Worm (Caenorhabditis elegans): ENCODE measurements around the gene srsx-15.
A peak's percentile ranks its signal among the peaks of the same experiment; 100 is the strongest.

srsx-15 gene

DNA sequence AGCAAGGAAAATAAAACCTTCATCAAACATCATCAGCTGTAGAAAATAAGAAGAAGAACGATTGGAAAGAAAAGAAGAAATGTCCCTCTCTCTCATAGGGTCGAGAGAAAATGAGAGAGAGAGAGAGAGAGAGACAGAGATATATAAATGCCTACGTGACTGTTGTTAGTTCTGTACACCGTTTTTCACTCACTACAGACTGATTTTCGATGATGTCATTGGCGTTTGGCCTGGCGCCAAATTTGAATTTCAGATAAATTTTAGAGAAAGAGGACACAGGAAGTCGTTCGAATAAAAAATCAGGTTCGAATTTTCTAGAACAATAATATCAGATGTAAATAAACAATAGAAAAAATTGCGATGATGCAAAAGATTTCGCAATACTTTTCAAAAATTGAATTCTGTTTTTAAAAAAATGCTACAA is 32.4 kb upstream of the srsx-15 start:
- TF ChIP-seq attf-5 (GFP tag; optimal IDR thresholded peaks at IDR 0.05) = peak; percentile 41
- TF ChIP-seq C06A6.2 (GFP tag; conservative IDR thresholded peaks at IDR 0.05) = peak; percentile 61; the same call in 1 of the 2 replicates
- peak; percentile 66 for TF ChIP-seq lin-40 (tag; optimal IDR thresholded peaks at IDR 0.05)
- TF ChIP-seq lin-54 (GFP tag; optimal IDR thresholded peaks at IDR 0.05) = peak; percentile 71
- TF ChIP-seq somi-1 (GFP tag; optimal IDR thresholded peaks at IDR 0.05) = peak; percentile 43
- TF ChIP-seq nfyb-1 (GFP tag; IDR thresholded peaks at IDR 0.05) = peak; percentile 59; the same call in 1 of the 2 replicates
- TF ChIP-seq dox-1 (GFP tag; IDR thresholded peaks at IDR 0.05) = 0 out of 2 replicates have a peak, but pooled peaks have one; percentile 19
- no peak for TF ChIP-seq nhr-27 (tag; optimal IDR thresholded peaks at IDR 0.05)
- peak; percentile 23 for TF ChIP-seq nhr-90 (tag; optimal IDR thresholded peaks at IDR 0.05)
- TF ChIP-seq ztf-26 (tag; optimal IDR thresholded peaks at IDR 0.05) = peak; percentile 68
- peak; percentile 85 for TF ChIP-seq cebp-1 (GFP tag; IDR thresholded peaks at IDR 0.05)
- TF ChIP-seq cebp-1 (tag; optimal IDR thresholded peaks at IDR 0.05) = peak; percentile 94
- TF ChIP-seq ama-1 (optimal IDR thresholded peaks at IDR 0.05) = peak; percentile 60
- TF ChIP-seq ama-1 (GFP tag; optimal IDR thresholded peaks at IDR 0.05) = no peak
- TF ChIP-seq lin-26 (GFP tag; IDR thresholded peaks at IDR 0.05) = 0 out of 2 replicates have a peak, but pooled peaks have one; percentile 53
- peak; percentile 19 for TF ChIP-seq tbp1 (GFP tag; optimal IDR thresholded peaks at IDR 0.05)
- TF ChIP-seq K11D2.4 (GFP tag; IDR thresholded peaks at IDR 0.05) = peak; percentile 48; the same call in 1 of the 2 replicates
- TF ChIP-seq tlf-1 (GFP tag; optimal IDR thresholded peaks at IDR 0.05) = no peak
- peak; percentile 88 for TF ChIP-seq atf-7 (tag; optimal IDR thresholded peaks at IDR 0.05)
- no peak for TF ChIP-seq K12H6.12 (tag; optimal IDR thresholded peaks at IDR 0.05)
- TF ChIP-seq snpc-4 (GFP tag; optimal IDR thresholded peaks at IDR 0.05) = no peak
- no peak for TF ChIP-seq snpc-4 (tag; optimal IDR thresholded peaks at IDR 0.05)

DNA sequence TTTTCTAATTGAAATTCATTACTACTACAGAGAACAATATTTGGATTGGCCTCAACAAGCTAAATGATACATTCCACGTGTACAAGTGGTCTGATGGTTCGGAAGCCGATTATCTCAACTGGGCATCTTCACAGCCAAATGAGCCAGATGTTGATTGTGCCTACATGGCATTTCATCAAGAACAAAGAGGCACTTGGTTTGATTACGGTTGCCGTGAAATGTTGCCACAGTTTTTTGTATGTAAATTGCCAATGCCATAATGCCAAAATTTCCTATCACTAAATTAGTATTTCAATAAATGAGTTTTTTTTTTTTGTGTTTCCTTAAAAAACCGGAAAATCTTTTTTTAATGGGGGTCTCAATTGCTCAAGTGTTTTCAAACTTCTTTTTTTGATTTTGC is 31.1 kb upstream of the srsx-15 start:
- no peak for TF ChIP-seq sdz-38 (tag; optimal IDR thresholded peaks at IDR 0.05)
- no peak for TF ChIP-seq mes-4 (tag; optimal IDR thresholded peaks at IDR 0.05)
- no peak for TF ChIP-seq unc-62 (GFP tag; optimal IDR thresholded peaks at IDR 0.05)
- TF ChIP-seq lag-1 (GFP tag; IDR thresholded peaks at IDR 0.05) = no peak
- no peak for TF ChIP-seq hlh-12 (tag; optimal IDR thresholded peaks at IDR 0.05)
- TF ChIP-seq ama-1 (optimal IDR thresholded peaks at IDR 0.05) = no peak
- no peak for TF ChIP-seq ama-1 (GFP tag; optimal IDR thresholded peaks at IDR 0.05)
- TF ChIP-seq attf-3 (GFP tag; conservative IDR thresholded peaks at IDR 0.05) = no peak
- no peak for TF ChIP-seq lin-35 (GFP tag; optimal IDR thresholded peaks at IDR 0.05)
- TF ChIP-seq lin-40 (tag; optimal IDR thresholded peaks at IDR 0.05) = no peak
- TF ChIP-seq hlh-26 (GFP tag; conservative IDR thresholded peaks at IDR 0.05) = no peak
- TF ChIP-seq Y67H2A.10 (GFP tag; conservative IDR thresholded peaks at IDR 0.05) = no peak
- no peak for TF ChIP-seq madf-10 (tag; optimal IDR thresholded peaks at IDR 0.05)
- TF ChIP-seq T07F8.4 (tag; optimal IDR thresholded peaks at IDR 0.05) = no peak
- no peak for TF ChIP-seq ztf-22 (GFP tag; optimal IDR thresholded peaks at IDR 0.05)
- TF ChIP-seq ceh-27 (GFP tag; optimal IDR thresholded peaks at IDR 0.05) = no peak
- TF ChIP-seq nfya-2 (GFP tag; IDR thresholded peaks at IDR 0.05) = no peak
- no peak for TF ChIP-seq sptf-2 (GFP tag; optimal IDR thresholded peaks at IDR 0.05)
- TF ChIP-seq ceh-100 (GFP tag; IDR thresholded peaks at IDR 0.05) = no peak
- no peak for TF ChIP-seq K11D2.4 (GFP tag; IDR thresholded peaks at IDR 0.05)
- no peak for TF ChIP-seq F22D6.2 (tag; optimal IDR thresholded peaks at IDR 0.05)

ce11 chrIV:5654203-5654602 is 30.6 kb upstream of the srsx-15 start:
- TF ChIP-seq mcd-1 (GFP tag; IDR thresholded peaks at IDR 0.05) (0 out of 2 replicates have a peak, but pooled peaks have one; percentile 6), nhr-80 (tag; optimal IDR thresholded peaks at IDR 0.05) (peak; percentile 92), dox-1 (GFP tag; IDR thresholded peaks at IDR 0.05) (peak; percentile 59; the same call in 1 of the 2 replicates), atf-7 (tag; optimal IDR thresholded peaks at IDR 0.05) (peak; percentile 38), athp-1 (tag; optimal IDR thresholded peaks at IDR 0.05) (no peak), F55B11.4 (tag; optimal IDR thresholded peaks at IDR 0.05; ENCODE audit: borderline replicate concordance, insufficient read depth) (no peak), pha-4 (tag; optimal IDR thresholded peaks at IDR 0.05) (peak; percentile 65), Y53G8AR.9 (GFP tag; conservative IDR thresholded peaks at IDR 0.05) (0 out of 2 replicates have a peak, but pooled peaks have one; percentile 41), madf-10 (tag; optimal IDR thresholded peaks at IDR 0.05) (peak; percentile 38), nhr-90 (tag; optimal IDR thresholded peaks at IDR 0.05) (peak; percentile 21)

All from whole organism, young adult.